Worm (Caenorhabditis elegans): ENCODE measurements around the gene vpat-1.

The vpat-1 gene

DNA sequence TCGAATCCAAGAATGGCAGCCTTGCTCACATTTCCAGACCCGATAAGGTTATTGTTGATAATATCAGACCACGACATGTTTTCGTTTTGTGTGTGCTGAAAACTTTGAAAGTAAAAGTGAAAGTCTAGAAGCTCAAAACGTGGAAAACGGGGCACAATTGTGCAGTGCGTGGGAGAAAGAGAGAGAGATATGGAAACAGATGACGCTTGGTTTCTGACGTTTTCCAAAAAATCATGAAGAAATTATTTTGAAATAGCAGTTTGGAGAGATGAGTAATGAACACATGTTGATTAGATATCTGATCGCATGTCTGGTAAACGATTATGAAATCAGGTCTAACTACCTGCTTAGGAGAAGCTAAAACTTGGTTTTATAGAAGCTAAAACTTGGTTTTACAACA, 34.5 kb upstream of the vpat-1 start, which contains the start of gene pfn-3:
pfn-3 (minus strand) TSS at position 101 of the 400 bp plus-strand sequence.
- TF ChIP-seq ceh-100 (GFP tag; IDR thresholded peaks at IDR 0.05) (no peak), lag-1 (GFP tag; IDR thresholded peaks at IDR 0.05) (no peak), ama-1 (optimal IDR thresholded peaks at IDR 0.05) (no peak), ama-1 (GFP tag; optimal IDR thresholded peaks at IDR 0.05) (no peak), madf-6 (GFP tag; IDR thresholded peaks at IDR 0.05) (no peak), ztf-25 (GFP tag; IDR thresholded peaks at IDR 0.05) (no peak), cebp-1 (GFP tag; IDR thresholded peaks at IDR 0.05) (no peak), cebp-1 (tag; optimal IDR thresholded peaks at IDR 0.05) (peak; percentile 41)

DNA sequence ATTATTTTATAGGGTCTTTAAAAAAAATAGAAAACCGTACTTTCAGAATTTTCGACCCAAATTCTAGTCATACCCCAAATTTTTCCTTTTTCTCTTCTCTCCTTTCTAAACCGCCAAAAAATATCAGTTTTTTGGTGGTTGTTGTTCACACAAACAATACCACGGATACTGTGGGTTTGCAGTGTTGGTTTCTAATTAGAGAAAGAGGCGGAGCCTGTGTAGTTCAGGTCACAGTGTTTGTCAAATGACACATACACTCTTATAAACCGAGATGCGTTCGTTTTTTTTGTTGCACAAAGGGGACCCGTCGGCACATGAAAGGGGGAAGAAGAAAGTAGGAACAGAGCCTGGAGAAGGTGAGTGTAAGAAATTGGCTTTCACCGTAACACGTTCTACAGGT, 26.1 kb upstream of the vpat-1 start, which contains the start of gene lim-6:
lim-6 (plus strand) TSS at position 301 of the 400 bp plus-strand sequence.
- TF ChIP-seq die-1 (tag; optimal IDR thresholded peaks at IDR 0.05) (no peak), ets-4 (GFP tag; optimal IDR thresholded peaks at IDR 0.05) (no peak), rcor-1 (GFP tag; IDR thresholded peaks at IDR 0.05) (no peak), F52B5.7 (tag; optimal IDR thresholded peaks at IDR 0.05) (no peak), D2030.7 (GFP tag; IDR thresholded peaks at IDR 0.05) (no peak), Y53G8AR.9 (GFP tag; conservative IDR thresholded peaks at IDR 0.05) (no peak), hmg-1.2 (GFP tag; IDR thresholded peaks at IDR 0.05) (no peak)

DNA sequence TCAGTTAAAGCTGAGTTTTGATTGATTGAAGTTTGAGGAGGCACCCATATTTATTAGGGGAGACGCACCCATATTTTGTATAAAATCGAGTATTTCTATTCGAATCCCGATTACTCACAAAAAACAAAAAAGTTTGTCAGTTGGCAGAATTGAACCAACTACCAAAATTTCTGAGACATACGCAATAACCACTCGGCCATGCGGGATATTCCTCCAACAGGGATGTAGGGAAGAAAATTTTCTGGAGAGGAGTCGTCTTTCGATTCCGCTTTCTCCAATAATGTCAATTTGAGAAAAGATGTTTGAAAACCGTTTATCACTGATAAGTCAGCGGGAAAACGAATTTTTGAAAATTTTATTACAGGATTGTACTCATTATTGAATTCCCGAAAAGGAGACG, 24.6 kb upstream of the vpat-1 start:
- TF ChIP-seq hmg-1.2 (GFP tag; IDR thresholded peaks at IDR 0.05) = peak; percentile 61; the same call in 1 of the 2 replicates
- TF ChIP-seq Y56A3A.18 (GFP tag; IDR thresholded peaks at IDR 0.05) = peak; percentile 68; the same call in 1 of the 2 replicates
- peak; percentile 80 for TF ChIP-seq tbp1 (GFP tag; optimal IDR thresholded peaks at IDR 0.05)
- peak; percentile 45; the same call in 1 of the 2 replicates for TF ChIP-seq nfyb-1 (GFP tag; IDR thresholded peaks at IDR 0.05)
- TF ChIP-seq lin-26 (GFP tag; IDR thresholded peaks at IDR 0.05) = peak; percentile 71
- TF ChIP-seq rpc-1 (optimal IDR thresholded peaks at IDR 0.05) = peak; percentile 31
- peak; percentile 58 for TF ChIP-seq rpc-1 (tag; optimal IDR thresholded peaks at IDR 0.05)
- 0 out of 2 replicates have a peak, but pooled peaks have one; percentile 27 for TF ChIP-seq ztf-25 (GFP tag; IDR thresholded peaks at IDR 0.05)
- TF ChIP-seq B0261.1 (tag; optimal IDR thresholded peaks at IDR 0.05) = peak; percentile 55
- TF ChIP-seq dox-1 (GFP tag; IDR thresholded peaks at IDR 0.05) = peak; percentile 66
- TF ChIP-seq rcor-1 (GFP tag; IDR thresholded peaks at IDR 0.05) = peak; percentile 44; the same call in 1 of the 2 replicates

- TF ChIP-seq egrh-3 (GFP tag; IDR thresholded peaks at IDR 0.05) (0 out of 2 replicates have a peak, but pooled peaks have one; percentile 16), nhr-90 (tag; optimal IDR thresholded peaks at IDR 0.05) (no peak), zfh-2 (GFP tag; conservative IDR thresholded peaks at IDR 0.05) (0 out of 2 replicates have a peak, but pooled peaks have one; percentile 12)
These were observed 23.0 kb upstream of the vpat-1 start, which contains the start of gene mksr-1 for ce11 chrX:1068986-1069385. Gene mksr-1, minus strand, starts transcription at chrX:1069129.

DNA sequence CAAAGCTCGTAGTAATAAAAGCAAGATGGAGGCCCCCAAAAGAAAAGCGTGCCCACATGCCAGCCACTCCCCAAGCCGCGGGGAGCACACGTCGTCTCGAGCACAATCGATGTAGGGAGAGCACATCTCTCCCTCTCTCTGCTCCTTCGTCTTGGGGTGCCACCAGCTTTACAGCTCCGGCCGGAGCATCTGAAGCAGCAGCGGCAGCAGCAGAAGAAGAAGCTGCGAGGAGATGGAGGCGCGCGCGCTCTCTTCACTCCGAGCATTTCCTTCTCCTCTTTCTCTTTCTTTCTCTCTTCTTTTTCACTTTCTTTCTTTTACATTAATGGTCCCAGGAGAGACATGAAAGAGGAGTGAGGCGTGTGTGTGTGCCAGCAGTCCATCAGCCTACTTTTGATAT, 18.1 kb upstream of the vpat-1 start:
- TF ChIP-seq gei-17 (GFP tag; optimal IDR thresholded peaks at IDR 0.05) = no peak
- TF ChIP-seq ztf-22 (GFP tag; optimal IDR thresholded peaks at IDR 0.05) = no peak
- no peak for TF ChIP-seq F49E8.2 (tag; optimal IDR thresholded peaks at IDR 0.05; ENCODE audit: insufficient read depth)
- TF ChIP-seq K11D2.4 (GFP tag; IDR thresholded peaks at IDR 0.05) = peak; percentile 50; the same call in 1 of the 2 replicates
- TF ChIP-seq mes-4 (tag; optimal IDR thresholded peaks at IDR 0.05) = no peak
- no peak for TF ChIP-seq F57A8.1 (GFP tag; optimal IDR thresholded peaks at IDR 0.05)
- TF ChIP-seq ztf-3 (GFP tag; optimal IDR thresholded peaks at IDR 0.05) = no peak
- TF ChIP-seq him-1 (tag; optimal IDR thresholded peaks at IDR 0.05) = no peak
- no peak for TF ChIP-seq snpc-4 (GFP tag; optimal IDR thresholded peaks at IDR 0.05)
- no peak for TF ChIP-seq snpc-4 (tag; optimal IDR thresholded peaks at IDR 0.05)
- no peak for TF ChIP-seq somi-1 (GFP tag; optimal IDR thresholded peaks at IDR 0.05)
- no peak for TF ChIP-seq dpff-1 (tag; optimal IDR thresholded peaks at IDR 0.05)
- peak; percentile 50 for TF ChIP-seq lin-40 (tag; optimal IDR thresholded peaks at IDR 0.05)
- TF ChIP-seq nhr-179 (tag; optimal IDR thresholded peaks at IDR 0.05) = no peak
- TF ChIP-seq ztf-25 (GFP tag; IDR thresholded peaks at IDR 0.05) = no peak
- no peak for TF ChIP-seq F55B11.4 (tag; optimal IDR thresholded peaks at IDR 0.05; ENCODE audit: borderline replicate concordance, insufficient read depth)
- no peak for TF ChIP-seq F52B5.7 (tag; optimal IDR thresholded peaks at IDR 0.05)
- TF ChIP-seq rec-8 (tag; optimal IDR thresholded peaks at IDR 0.05) = no peak
- no peak for TF ChIP-seq nhr-27 (tag; optimal IDR thresholded peaks at IDR 0.05)
